Fruit fly (Drosophila melanogaster): Measurements from ENCODE around the gene CG9150.
A peak's percentile ranks its signal among the peaks of the same experiment; 100 is the strongest.

Gene CG9150

dm6 chr2L:6084694-6085093 lies 16.3 kb upstream of the CG9150 start:
- TF ChIP-seq h (GFP tag; optimal IDR thresholded peaks at IDR 0.05): peak; percentile 9
- no peak for TF ChIP-seq brk (GFP tag; optimal IDR thresholded peaks at IDR 0.05)
- TF ChIP-seq Rel (GFP tag; optimal IDR thresholded peaks at IDR 0.05): no peak
- TF ChIP-seq Rel (tag; optimal IDR thresholded peaks at IDR 0.05): peak; percentile 49
- peak; percentile 3 for TF ChIP-seq Hr83 (GFP tag; optimal IDR thresholded peaks at IDR 0.05; ENCODE audit: poor library complexity, severe bottlenecking)

DNA sequence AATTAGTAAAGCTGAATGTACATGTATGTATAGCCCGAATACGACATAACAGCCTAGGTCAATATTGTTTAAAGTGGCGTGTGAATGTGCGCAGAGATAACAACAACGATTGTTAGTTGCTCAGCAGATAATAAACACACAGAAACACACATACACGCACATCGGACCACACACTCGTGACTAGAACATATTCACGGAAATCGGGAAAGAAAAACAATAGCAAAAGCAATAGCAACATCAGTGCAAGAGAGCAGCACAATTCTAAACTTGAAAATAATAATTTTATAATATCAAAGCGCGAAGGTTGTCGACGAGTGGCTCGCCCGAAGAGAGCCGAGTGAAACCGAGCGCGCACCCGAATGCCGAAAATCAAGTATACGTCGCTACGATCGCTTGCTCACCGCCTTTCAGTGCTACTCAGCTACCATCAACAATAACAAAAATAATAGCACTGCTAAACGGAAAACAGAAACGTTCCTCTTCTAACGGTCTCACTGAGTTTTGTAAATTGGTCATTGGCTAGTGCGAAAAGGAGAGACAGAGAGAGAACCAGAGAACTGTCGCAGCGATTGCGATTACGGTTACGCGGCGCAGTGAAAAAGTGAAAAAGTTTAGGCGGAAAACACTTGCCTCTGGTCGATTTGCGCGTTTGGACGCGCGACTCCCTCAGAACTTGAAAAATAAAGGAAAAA lies 14.7 kb upstream of the CG9150 start:
- TF ChIP-seq dmrt93B (GFP tag; optimal IDR thresholded peaks at IDR 0.05) (no peak), Sp1 (GFP tag; optimal IDR thresholded peaks at IDR 0.05) (peak; percentile 16), CG32264 (GFP tag; optimal IDR thresholded peaks at IDR 0.05) (no peak), CrebA (GFP tag; optimal IDR thresholded peaks at IDR 0.05; ENCODE audit: borderline replicate concordance) (peak; percentile 62), woc (GFP tag; optimal IDR thresholded peaks at IDR 0.05) (no peak), pan (optimal IDR thresholded peaks at IDR 0.05) (no peak), dsf (GFP tag; optimal IDR thresholded peaks at IDR 0.05; ENCODE audit: borderline replicate concordance) (no peak), br (GFP tag; optimal IDR thresholded peaks at IDR 0.05) (peak; percentile 57), sv (GFP tag; optimal IDR thresholded peaks at IDR 0.05) (no peak), Dfd (GFP tag; optimal IDR thresholded peaks at IDR 0.05) (no peak), Hnf4 (GFP tag; optimal IDR thresholded peaks at IDR 0.05) (peak; percentile 15), Hr78 (GFP tag; optimal IDR thresholded peaks at IDR 0.05) (no peak), dl (GFP tag; optimal IDR thresholded peaks at IDR 0.05; ENCODE audit: insufficient read depth in 1 of 2, partially characterized antibody in 2 of 2) (no peak), psq (GFP tag; optimal IDR thresholded peaks at IDR 0.05) (peak; percentile 35), Dif (GFP tag; optimal IDR thresholded peaks at IDR 0.05; ENCODE audit: partially characterized antibody) (peak; percentile 52), Vsx2 (GFP tag; optimal IDR thresholded peaks at IDR 0.05; ENCODE audit: partially characterized antibody) (peak; percentile 30), fru (GFP tag; optimal IDR thresholded peaks at IDR 0.05) (no peak), rgr (GFP tag; optimal IDR thresholded peaks at IDR 0.05) (peak; percentile 27), sage (GFP tag; optimal IDR thresholded peaks at IDR 0.05) (no peak), Abd-B (GFP tag; optimal IDR thresholded peaks at IDR 0.05) (no peak), Rel (GFP tag; optimal IDR thresholded peaks at IDR 0.05) (no peak), Rel (tag; optimal IDR thresholded peaks at IDR 0.05) (peak; percentile 52), usp (GFP tag; optimal IDR thresholded peaks at IDR 0.05) (no peak), foxo (GFP tag; optimal IDR thresholded peaks at IDR 0.05) (no peak), tai (GFP tag; optimal IDR thresholded peaks at IDR 0.05) (no peak), OdsH (GFP tag; optimal IDR thresholded peaks at IDR 0.05) (peak; percentile 29), brk (GFP tag; optimal IDR thresholded peaks at IDR 0.05) (peak; percentile 2), h (GFP tag; optimal IDR thresholded peaks at IDR 0.05) (peak; percentile 42), HLH106 (tag; optimal IDR thresholded peaks at IDR 0.05) (no peak), N (GFP tag; optimal IDR thresholded peaks at IDR 0.05) (no peak), Mio (GFP tag; optimal IDR thresholded peaks at IDR 0.05) (no peak), Jra (GFP tag; optimal IDR thresholded peaks at IDR 0.05) (peak; percentile 49), CG9705 (GFP tag; optimal IDR thresholded peaks at IDR 0.05) (no peak), Hr83 (GFP tag; optimal IDR thresholded peaks at IDR 0.05; ENCODE audit: poor library complexity, severe bottlenecking) (peak; percentile 34), GATAd (GFP tag; optimal IDR thresholded peaks at IDR 0.05) (no peak), jim (GFP tag; optimal IDR thresholded peaks at IDR 0.05) (no peak), Myc (optimal IDR thresholded peaks at IDR 0.05) (no peak), lola (GFP tag; optimal IDR thresholded peaks at IDR 0.05) (no peak), ey (GFP tag; optimal IDR thresholded peaks at IDR 0.05) (no peak)

DNA sequence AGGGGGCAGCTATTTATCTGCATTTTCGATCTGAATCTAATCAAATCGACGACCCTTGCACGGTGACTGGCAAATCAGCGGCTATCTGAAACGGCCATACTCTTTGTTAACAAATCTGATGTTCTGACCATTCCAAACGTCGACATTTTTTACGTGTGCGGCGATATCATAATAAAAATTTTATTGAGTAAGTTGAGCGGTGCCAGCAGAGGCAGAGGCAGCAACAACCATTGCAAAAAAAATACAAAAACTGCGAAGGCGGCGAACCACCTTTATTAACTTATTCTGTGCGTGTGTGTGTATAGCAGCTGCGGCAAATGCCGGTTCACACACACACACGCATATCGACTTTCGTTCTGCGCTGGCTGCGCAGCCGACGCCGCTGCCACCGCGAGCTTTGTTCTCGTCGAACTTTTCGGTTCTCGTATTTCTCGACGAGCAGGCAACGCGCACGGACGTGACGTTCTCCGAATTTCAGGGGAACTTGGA lies 13.8 kb upstream of the CG9150 start, which contains the start of gene Kr-h1:
Kr-h1 (plus strand) TSS at position 447 of the 489 bp plus-strand sequence.
- TF ChIP-seq h (GFP tag; optimal IDR thresholded peaks at IDR 0.05) (peak; percentile 58), Rel (GFP tag; optimal IDR thresholded peaks at IDR 0.05) (peak; percentile 38), Rel (tag; optimal IDR thresholded peaks at IDR 0.05) (peak; percentile 58), Vsx2 (GFP tag; optimal IDR thresholded peaks at IDR 0.05; ENCODE audit: partially characterized antibody) (no peak), br (GFP tag; optimal IDR thresholded peaks at IDR 0.05) (peak; percentile 26), fru (GFP tag; optimal IDR thresholded peaks at IDR 0.05) (peak; percentile 69), brk (GFP tag; optimal IDR thresholded peaks at IDR 0.05) (peak; percentile 60), sv (GFP tag; optimal IDR thresholded peaks at IDR 0.05) (no peak), pan (optimal IDR thresholded peaks at IDR 0.05) (no peak), tai (GFP tag; optimal IDR thresholded peaks at IDR 0.05) (peak; percentile 8), CrebA (GFP tag; optimal IDR thresholded peaks at IDR 0.05; ENCODE audit: borderline replicate concordance) (peak; percentile 86), dl (GFP tag; optimal IDR thresholded peaks at IDR 0.05; ENCODE audit: insufficient read depth in 1 of 2, partially characterized antibody in 2 of 2) (peak in 1 of 2 experiments; percentile 40), GATAd (GFP tag; optimal IDR thresholded peaks at IDR 0.05) (no peak), jim (GFP tag; optimal IDR thresholded peaks at IDR 0.05) (peak; percentile 81), HLH106 (tag; optimal IDR thresholded peaks at IDR 0.05) (peak; percentile 8), Hr83 (GFP tag; optimal IDR thresholded peaks at IDR 0.05; ENCODE audit: poor library complexity, severe bottlenecking) (peak; percentile 76)

All from whole organism, wandering third instar larva.